Worm (Caenorhabditis elegans) whole organism, L1 larva: ENCODE results near the gene srb-3.

Source experiments
- ceh-82 ChIP-seq, 3 experiments: fragments of 150-350 bp in 1 of 3; sonication (generic microtip) in 2 of 3; optimal IDR thresholded peaks; 2 replicates each; lab custom pipeline; 2014 to 2017; ENCODE audit warnings: missing biosample characterization in 3 of 3, missing genetic modification characterization in 3 of 3
- efl-3 ChIP-seq: fragments of 200-800 bp; sonication (Bioruptor generic); optimal IDR thresholded peaks from 2 replicates; lab custom pipeline; 2018; ENCODE audit warnings: mild to moderate bottlenecking, missing genetic modification characterization, missing compliant biosample characterization
- egl-27 ChIP-seq, 2 experiments: fragments of 150-350 bp in 1 of 2; sonication (generic microtip); optimal IDR thresholded peaks; 3 replicates each; lab custom pipeline; 2017 to 2018; ENCODE audit warnings: missing biosample characterization in 2 of 2, missing genetic modification characterization in 2 of 2, missing genetic modification reagents in 2 of 2
- mep-1 ChIP-seq: fragments of 150-350 bp; optimal IDR thresholded peaks from 2 replicates; lab custom pipeline; 2014; ENCODE audit warnings: missing biosample characterization, missing genetic modification characterization
- nhr-237 ChIP-seq: fragments of 150-350 bp; optimal IDR thresholded peaks from 2 replicates; lab custom pipeline; 2014; ENCODE audit warnings: missing biosample characterization, missing genetic modification characterization
- nhr-71 ChIP-seq: sonication (generic microtip); optimal IDR thresholded peaks from 2 replicates; lab custom pipeline; 2016; ENCODE audit warnings: mild to moderate bottlenecking, missing genetic modification characterization, moderate library complexity, missing compliant biosample characterization
- rnt-1 ChIP-seq: sonication (generic microtip); optimal IDR thresholded peaks from 2 replicates; lab custom pipeline; 2016; ENCODE audit warnings: mild to moderate bottlenecking, missing genetic modification characterization, moderate library complexity, missing compliant biosample characterization
- unc-62 ChIP-seq: fragments of 150-350 bp; optimal IDR thresholded peaks from 2 replicates; lab custom pipeline; 2014; ENCODE audit warnings: missing biosample characterization, missing genetic modification reagents, missing genetic modification characterization
- ztf-4 ChIP-seq: fragments of 150-350 bp; optimal IDR thresholded peaks from 2 replicates; lab custom pipeline; 2014; ENCODE audit warnings: missing biosample characterization, missing genetic modification characterization

DNA sequence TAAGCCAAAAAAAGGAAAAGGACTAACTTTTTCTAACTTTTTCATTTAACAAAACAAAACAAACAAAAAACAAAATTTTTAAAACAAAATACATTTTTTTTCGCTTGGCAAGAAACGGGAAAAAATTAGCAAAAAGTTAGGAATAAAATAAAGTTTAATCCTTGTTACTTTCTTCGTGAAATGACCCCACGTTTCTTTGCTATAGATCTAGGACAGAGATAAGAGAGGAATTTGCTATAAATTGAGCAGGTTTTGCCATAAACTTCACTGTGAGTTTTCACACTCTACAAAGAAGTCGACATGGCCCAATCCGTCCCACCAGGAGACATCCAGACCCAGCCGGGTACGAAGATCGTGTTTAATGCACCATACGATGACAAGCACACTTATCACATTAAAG lies 32.9 kb upstream of the srb-3 start, which contains the start of gene msp-50:
- TF ChIP-seq ztf-4 (tag; lab: Kevin White, UChicago): no peak
- no peak for TF ChIP-seq mep-1 (tag; lab: Kevin White, UChicago)
- no peak for TF ChIP-seq egl-27 (tag; optimal IDR thresholded peaks at IDR 0.05; lab: Kevin White, UChicago)
- TF ChIP-seq unc-62 (GFP tag; lab: Kevin White, UChicago): no peak
- TF ChIP-seq rnt-1: no peak
- TF ChIP-seq nhr-71: no peak
- no peak for TF ChIP-seq efl-3
- no peak for TF ChIP-seq nhr-237 (tag; lab: Kevin White, UChicago)
- TF ChIP-seq ceh-82 (tag; optimal IDR thresholded peaks at IDR 0.05; lab: Kevin White, UChicago): no peak
